Worm (Caenorhabditis elegans): ENCODE measurements around the gene F25E2.3.

The F25E2.3 gene

DNA sequence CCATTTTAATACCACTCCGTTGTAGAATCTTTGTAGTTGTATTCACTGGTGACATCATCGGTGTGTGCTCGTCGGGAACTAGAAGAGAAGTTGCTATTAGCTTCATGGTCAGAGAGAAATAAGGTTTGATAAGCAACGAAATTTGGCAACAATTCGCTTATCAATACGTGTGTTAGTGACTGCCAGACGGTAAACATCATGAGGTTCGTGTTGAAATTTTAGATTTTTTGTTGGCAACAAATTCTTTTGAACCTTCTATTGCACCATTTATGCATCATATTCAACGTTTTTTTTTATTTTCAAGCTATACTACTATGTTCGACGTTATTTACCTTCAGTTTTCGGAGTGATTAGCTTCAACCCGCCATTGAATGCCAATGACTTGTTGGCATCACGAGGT, 10.8 kb upstream of the F25E2.3 start:
- TF ChIP-seq pbrm-1 (GFP tag; IDR thresholded peaks at IDR 0.05) (no peak), T26A5.8 (tag; optimal IDR thresholded peaks at IDR 0.05) (no peak), ztf-25 (GFP tag; IDR thresholded peaks at IDR 0.05) (no peak), cebp-1 (GFP tag; IDR thresholded peaks at IDR 0.05) (no peak; the same call in 1 of the 2 replicates), cebp-1 (tag; optimal IDR thresholded peaks at IDR 0.05) (peak; percentile 60), let-526 (GFP tag; IDR thresholded peaks at IDR 0.05) (no peak), F37B4.10 (GFP tag; IDR thresholded peaks at IDR 0.05) (no peak), snpc-3.4 (tag; optimal IDR thresholded peaks at IDR 0.05) (no peak), snpc-1.3 (tag; optimal IDR thresholded peaks at IDR 0.05; ENCODE audit: insufficient read depth) (no peak), ztf-22 (GFP tag; optimal IDR thresholded peaks at IDR 0.05) (no peak), let-607 (tag; optimal IDR thresholded peaks at IDR 0.05) (peak; percentile 19 to 63), cebp-2 (GFP tag; IDR thresholded peaks at IDR 0.05) (no peak), attf-5 (GFP tag; optimal IDR thresholded peaks at IDR 0.05) (no peak), chd-7 (tag; optimal IDR thresholded peaks at IDR 0.05) (no peak), sdz-38 (tag; optimal IDR thresholded peaks at IDR 0.05) (no peak), athp-1 (tag; optimal IDR thresholded peaks at IDR 0.05) (no peak), repo-1 (tag; optimal IDR thresholded peaks at IDR 0.05) (no peak), dox-1 (GFP tag; IDR thresholded peaks at IDR 0.05) (peak; percentile 44; the same call in 1 of the 2 replicates), sea-2 (GFP tag; IDR thresholded peaks at IDR 0.05) (no peak), atf-7 (tag; optimal IDR thresholded peaks at IDR 0.05) (peak; percentile 18), nhr-80 (tag; optimal IDR thresholded peaks at IDR 0.05) (peak; percentile 92), egl-44 (GFP tag; IDR thresholded peaks at IDR 0.05) (no peak), egl-18 (GFP tag; IDR thresholded peaks at IDR 0.05) (no peak), rpc-1 (optimal IDR thresholded peaks at IDR 0.05) (no peak), rpc-1 (tag; optimal IDR thresholded peaks at IDR 0.05) (no peak), lin-54 (GFP tag; optimal IDR thresholded peaks at IDR 0.05) (no peak), ceh-58 (GFP tag; IDR thresholded peaks at IDR 0.05) (no peak)

- TF ChIP-seq dpl-1 (GFP tag; optimal IDR thresholded peaks at IDR 0.05) (no peak), mel-28 (tag; optimal IDR thresholded peaks at IDR 0.05; ENCODE audit: borderline replicate concordance) (no peak), F57C9.4 (tag; optimal IDR thresholded peaks at IDR 0.05) (no peak), D2030.7 (GFP tag; IDR thresholded peaks at IDR 0.05) (no peak), hmg-20 (GFP tag; IDR thresholded peaks at IDR 0.05) (no peak), cebp-2 (GFP tag; IDR thresholded peaks at IDR 0.05) (no peak), hlh-26 (GFP tag; conservative IDR thresholded peaks at IDR 0.05) (no peak), efl-1 (GFP tag; optimal IDR thresholded peaks at IDR 0.05) (no peak), let-607 (tag; optimal IDR thresholded peaks at IDR 0.05) (no peak), ceh-100 (GFP tag; IDR thresholded peaks at IDR 0.05) (no peak), mxl-1 (tag; optimal IDR thresholded peaks at IDR 0.05) (no peak), lin-40 (tag; optimal IDR thresholded peaks at IDR 0.05) (no peak)
Measured at ce11 chrX:817984-818383, 5.0 kb upstream of the F25E2.3 start.

- TF ChIP-seq let-607 (tag; optimal IDR thresholded peaks at IDR 0.05) = peak in 1 of 2 experiments; percentile 26
- TF ChIP-seq mes-4 (tag; optimal IDR thresholded peaks at IDR 0.05) = no peak
- no peak for TF ChIP-seq ZK185.1 (tag; optimal IDR thresholded peaks at IDR 0.05; ENCODE audit: poor library complexity, severe bottlenecking)
- TF ChIP-seq ztf-18 (tag; optimal IDR thresholded peaks at IDR 0.05) = no peak
- TF ChIP-seq nhr-80 (tag; optimal IDR thresholded peaks at IDR 0.05) = peak; percentile 91
- TF ChIP-seq Y56A3A.18 (GFP tag; IDR thresholded peaks at IDR 0.05) = no peak
- no peak for TF ChIP-seq bed-1 (GFP tag; IDR thresholded peaks at IDR 0.05)
Measured at ce11 chrX:815929-816328, 3.0 kb upstream of the F25E2.3 start, which contains the start of gene ifd-2. ifd-2 (minus strand) TSS chrX:815929.

Measured in whole organism, young adult.